Fruit fly (Drosophila melanogaster) whole organism, prepupa: ENCODE results near the gene rux.

ENCODE experiments used
- Blimp-1 ChIP-seq: fragments of 200-800 bp; sonication (Bioruptor generic); optimal IDR thresholded peaks from 3 replicates; lab custom pipeline; 2017; ENCODE audit warnings: missing biosample characterization, missing genetic modification characterization, mild to moderate bottlenecking, moderate library complexity, missing genetic modification reagents
- CG10631 ChIP-seq: fragments of 200-800 bp; sonication (Bioruptor generic); optimal IDR thresholded peaks from 2 replicates; lab custom pipeline; 2016; ENCODE audit warnings: missing biosample characterization, missing genetic modification characterization
- CG10669 ChIP-seq: fragments of 200-800 bp; sonication (Bioruptor generic); optimal IDR thresholded peaks from 3 replicates; lab custom pipeline; 2018; ENCODE audit warnings: missing biosample characterization, mild to moderate bottlenecking, missing genetic modification characterization, moderate library complexity
- CG11294 ChIP-seq: fragments of 200-800 bp; sonication (Bioruptor generic); IDR thresholded peaks from 2 replicates; pipeline ENCODE4 v1.3.6; 2022; ENCODE audit warnings: missing biosample characterization, missing genetic modification characterization
- CG11902 ChIP-seq: fragments of 200-800 bp; sonication (Bioruptor generic); optimal IDR thresholded peaks from 3 replicates; lab custom pipeline; 2016; ENCODE audit warnings: missing biosample characterization, missing genetic modification characterization
- CG15336 ChIP-seq: fragments of 200-800 bp; sonication (Bioruptor generic); IDR thresholded peaks from 2 replicates; pipeline ENCODE4 v1.3.6; 2022; ENCODE audit warnings: missing biosample characterization, missing genetic modification characterization
- CG1621 ChIP-seq: fragments of 200-800 bp; sonication (Bioruptor generic); optimal IDR thresholded peaks from 3 replicates; lab custom pipeline; 2018; ENCODE audit warnings: missing biosample characterization, mild to moderate bottlenecking, missing genetic modification characterization
- CG16779 ChIP-seq: fragments of 200-800 bp; sonication (Bioruptor generic); optimal IDR thresholded peaks from 3 replicates; lab custom pipeline; 2017; ENCODE audit warnings: missing biosample characterization, mild to moderate bottlenecking, missing genetic modification characterization
- CG3032 ChIP-seq: fragments of 200-800 bp; optimal IDR thresholded peaks from 2 replicates; lab custom pipeline; 2019; ENCODE audit warnings: missing biosample characterization, mild to moderate bottlenecking, missing genetic modification characterization, moderate library complexity
- CG31627 ChIP-seq: fragments of 200-800 bp; sonication (Bioruptor generic); optimal IDR thresholded peaks from 3 replicates; lab custom pipeline; 2016; ENCODE audit warnings: missing biosample characterization, missing genetic modification characterization
- CG32006 ChIP-seq: fragments of 200-800 bp; sonication (Bioruptor generic); optimal IDR thresholded peaks from 3 replicates; lab custom pipeline; 2017; ENCODE audit warnings: missing biosample characterization, mild to moderate bottlenecking, missing genetic modification characterization
- CG3919 ChIP-seq: fragments of 200-800 bp; sonication (Bioruptor generic); optimal IDR thresholded peaks from 3 replicates; lab custom pipeline; 2016; ENCODE audit warnings: missing biosample characterization, missing genetic modification characterization
- CG4318 ChIP-seq: fragments of 200-800 bp; sonication (Bioruptor generic); optimal IDR thresholded peaks from 3 replicates; lab custom pipeline; 2017; ENCODE audit warnings: missing biosample characterization, mild to moderate bottlenecking, missing genetic modification characterization
- CG6163 ChIP-seq: fragments of 200-800 bp; sonication (Bioruptor generic); IDR thresholded peaks from 3 replicates; pipeline ENCODE4 v1.3.6; 2022; ENCODE audit warnings: missing biosample characterization, missing genetic modification characterization
- CG6276 ChIP-seq: fragments of 200-800 bp; sonication (Bioruptor generic); optimal IDR thresholded peaks from 2 replicates; lab custom pipeline; 2017; ENCODE audit warnings: missing biosample characterization, mild to moderate bottlenecking, missing genetic modification characterization
- CG6792 ChIP-seq: fragments of 200-800 bp; sonication (Bioruptor generic); optimal IDR thresholded peaks from 3 replicates; lab custom pipeline; 2016; ENCODE audit warnings: missing biosample characterization, missing genetic modification characterization
- CG6808 ChIP-seq: fragments of 200-800 bp; sonication (Bioruptor generic); optimal IDR thresholded peaks from 3 replicates; lab custom pipeline; 2017; ENCODE audit warnings: missing biosample characterization, missing genetic modification characterization, mild to moderate bottlenecking, moderate library complexity, missing genetic modification reagents
- CG7368 ChIP-seq: fragments of 200-800 bp; sonication (Bioruptor generic); optimal IDR thresholded peaks from 3 replicates; lab custom pipeline; 2016; ENCODE audit warnings: missing biosample characterization, missing genetic modification characterization
- CG8119 ChIP-seq: fragments of 200-800 bp; sonication (Bioruptor generic); IDR thresholded peaks from 3 replicates; pipeline ENCODE4 v1.3.6; 2022; ENCODE audit warnings: missing biosample characterization, missing genetic modification characterization
- CG8319 ChIP-seq: fragments of 200-800 bp; sonication (Bioruptor generic); optimal IDR thresholded peaks from 3 replicates; lab custom pipeline; 2016; ENCODE audit warnings: missing biosample characterization, missing genetic modification characterization
- CG8632 ChIP-seq: fragments of 200-800 bp; sonication (Bioruptor generic); optimal IDR thresholded peaks from 3 replicates; lab custom pipeline; 2016; ENCODE audit warnings: missing biosample characterization, missing genetic modification characterization
- Eip75B ChIP-seq: fragments of 200-800 bp; sonication (Bioruptor generic); optimal IDR thresholded peaks from 3 replicates; lab custom pipeline; 2016; ENCODE audit warnings: missing biosample characterization, missing genetic modification characterization
- Eip78C ChIP-seq: fragments of 200-800 bp; sonication (Bioruptor generic); peaks from one replicate; lab custom pipeline; 2016; ENCODE audit warnings: missing biosample characterization, missing genetic modification characterization
- Eip93F ChIP-seq: fragments of 200-800 bp; sonication (Bioruptor generic); optimal IDR thresholded peaks from 2 replicates; lab custom pipeline; 2016; ENCODE audit warnings: missing biosample characterization, mild to moderate bottlenecking, missing genetic modification characterization
- Ets21C ChIP-seq: fragments of 200-800 bp; sonication (Bioruptor generic); optimal IDR thresholded peaks from 3 replicates; lab custom pipeline; 2016; ENCODE audit warnings: missing biosample characterization, missing genetic modification characterization
- Ets96B ChIP-seq: fragments of 200-800 bp; optimal IDR thresholded peaks from 2 replicates; lab custom pipeline; 2019; ENCODE audit warnings: missing biosample characterization, mild to moderate bottlenecking, missing genetic modification characterization, moderate library complexity
- Gug ChIP-seq: fragments of 200-800 bp; sonication (Bioruptor generic); IDR thresholded peaks from 2 replicates; pipeline ENCODE4 v1.3.6; 2022; ENCODE audit warnings: missing biosample characterization, missing genetic modification characterization
- Hr38 ChIP-seq: sonication (Bioruptor generic); optimal IDR thresholded peaks from 2 replicates; lab custom pipeline; 2016; ENCODE audit warnings: missing biosample characterization, missing genetic modification characterization
- Hr39 ChIP-seq: fragments of 200-800 bp; sonication (Bioruptor generic); optimal IDR thresholded peaks from 2 replicates; lab custom pipeline; 2016; ENCODE audit warnings: missing biosample characterization, missing genetic modification characterization
- Hr4 ChIP-seq: fragments of 200-800 bp; sonication (Bioruptor generic); optimal IDR thresholded peaks from 3 replicates; lab custom pipeline; 2016; ENCODE audit warnings: missing biosample characterization, missing genetic modification characterization
- Lpt ChIP-seq: fragments of 200-800 bp; sonication (Bioruptor generic); optimal IDR thresholded peaks from 3 replicates; lab custom pipeline; 2016; ENCODE audit warnings: missing biosample characterization, missing genetic modification characterization
- OdsH ChIP-seq: fragments of 200-800 bp; sonication (Bioruptor generic); optimal IDR thresholded peaks from 3 replicates; lab custom pipeline; 2016; ENCODE audit warnings: missing biosample characterization, missing genetic modification characterization
- Smox ChIP-seq: fragments of 200-800 bp; sonication (Bioruptor generic); optimal IDR thresholded peaks from 3 replicates; lab custom pipeline; 2016; ENCODE audit warnings: missing biosample characterization, missing genetic modification characterization
- Sox102F ChIP-seq: fragments of 200-800 bp; sonication (Bioruptor generic); optimal IDR thresholded peaks from 2 replicates; lab custom pipeline; 2016; ENCODE audit warnings: missing biosample characterization, mild to moderate bottlenecking, missing genetic modification characterization
- Sox14 ChIP-seq: fragments of 200-800 bp; sonication (Bioruptor generic); optimal IDR thresholded peaks from 3 replicates; lab custom pipeline; 2016; ENCODE audit warnings: missing biosample characterization, missing genetic modification characterization
- Sox15 ChIP-seq: fragments of 200-800 bp; sonication (Bioruptor generic); optimal IDR thresholded peaks from 3 replicates; lab custom pipeline; 2016; ENCODE audit warnings: missing biosample characterization, missing genetic modification characterization
- acj6 ChIP-seq: fragments of 200-800 bp; sonication (Bioruptor generic); optimal IDR thresholded peaks from 3 replicates; lab custom pipeline; 2016; ENCODE audit warnings: missing biosample characterization, missing genetic modification characterization
- dac ChIP-seq: fragments of 200-800 bp; sonication (Bioruptor generic); optimal IDR thresholded peaks from 2 replicates; lab custom pipeline; 2017; ENCODE audit warnings: missing biosample characterization, mild to moderate bottlenecking, missing genetic modification characterization
- eg ChIP-seq: fragments of 200-800 bp; sonication (Bioruptor generic); IDR thresholded peaks from 3 replicates; pipeline ENCODE4 v1.3.6; 2022; ENCODE audit warnings: missing biosample characterization, missing genetic modification characterization
- esn ChIP-seq: fragments of 200-800 bp; sonication (Bioruptor generic); optimal IDR thresholded peaks from 2 replicates; lab custom pipeline; 2016; ENCODE audit warnings: missing biosample characterization, mild to moderate bottlenecking, missing genetic modification characterization, moderate library complexity
- fd59A ChIP-seq: fragments of 200-800 bp; sonication (Bioruptor generic); optimal IDR thresholded peaks from 2 replicates; lab custom pipeline; 2017; ENCODE audit warnings: missing biosample characterization, mild to moderate bottlenecking, missing genetic modification characterization, missing genetic modification reagents
- fd85E ChIP-seq: fragments of 200-800 bp; sonication (Bioruptor generic); optimal IDR thresholded peaks from 3 replicates; lab custom pipeline; 2016; ENCODE audit warnings: missing biosample characterization, missing genetic modification characterization
- lz ChIP-seq: fragments of 200-800 bp; sonication (Bioruptor generic); optimal IDR thresholded peaks from 3 replicates; lab custom pipeline; 2016; ENCODE audit warnings: missing biosample characterization, missing genetic modification characterization
- net ChIP-seq: fragments of 200-800 bp; sonication (Bioruptor generic); optimal IDR thresholded peaks from 3 replicates; lab custom pipeline; 2016; ENCODE audit warnings: missing biosample characterization, missing genetic modification characterization
- salr ChIP-seq, 2 experiments: fragments of 200-800 bp; sonication (Bioruptor generic); optimal IDR thresholded peaks; 3 replicates each; lab custom pipeline; 2016 to 2018; ENCODE audit warnings: missing biosample characterization in 2 of 2, missing genetic modification characterization in 2 of 2, mild to moderate bottlenecking in 1 of 2
- spab ChIP-seq: fragments of 200-800 bp; sonication (Bioruptor generic); optimal IDR thresholded peaks from 2 replicates; lab custom pipeline; 2017; ENCODE audit warnings: missing biosample characterization, mild to moderate bottlenecking, missing genetic modification characterization, missing genetic modification reagents
- ss ChIP-seq, 2 experiments: fragments of 200-800 bp; sonication (Bioruptor generic); optimal IDR thresholded peaks; 2 replicates in 1 of 2; 3 replicates in 1 of 2; lab custom pipeline; 2017 to 2018; ENCODE audit warnings: mild to moderate bottlenecking in 2 of 2, missing biosample characterization in 2 of 2, missing genetic modification characterization in 2 of 2, moderate library complexity in 1 of 2
- svp ChIP-seq: fragments of 200-800 bp; sonication (Bioruptor generic); peaks from one replicate; lab custom pipeline; 2016; ENCODE audit warnings: missing biosample characterization, missing genetic modification characterization
- topi ChIP-seq: fragments of 200-800 bp; sonication (Bioruptor generic); optimal IDR thresholded peaks from 3 replicates; lab custom pipeline; 2016; ENCODE audit warnings: missing biosample characterization, missing genetic modification characterization
- vri ChIP-seq: fragments of 200-800 bp; sonication (Bioruptor generic); optimal IDR thresholded peaks from 3 replicates; lab custom pipeline; 2016; ENCODE audit warnings: missing biosample characterization, mild to moderate bottlenecking, missing genetic modification characterization

The rux gene

dm6 chrX:6032826-6033225 is 4.8 kb downstream of the rux start:
- TF ChIP-seq CG11294 (GFP tag; lab: Robert Waterston, UW) = no peak
- no peak for TF ChIP-seq Ets96B (tag; lab: Kevin White, UChicago)
- TF ChIP-seq CG8319 (GFP tag; lab: Kevin White, UChicago) = no peak
- no peak for TF ChIP-seq acj6 (GFP tag; lab: Kevin White, UChicago)
- no peak for TF ChIP-seq CG6808 (GFP tag; lab: Kevin White, UChicago)
- no peak for TF ChIP-seq CG6792 (GFP tag; lab: Kevin White, UChicago)

- TF ChIP-seq topi (GFP tag; lab: Kevin White, UChicago) (peak; percentile 66), salr (GFP tag; optimal IDR thresholded peaks at IDR 0.05; lab: Kevin White, UChicago) (no peak), Blimp-1 (no peak), Smox (GFP tag; lab: Kevin White, UChicago) (peak; percentile 46), fd59A (GFP tag; lab: Kevin White, UChicago) (peak; percentile 5), Sox102F (GFP tag; lab: Kevin White, UChicago) (peak; percentile 49), Eip78C (GFP tag; lab: Kevin White, UChicago) (peak; percentile 84), eg (GFP tag; lab: Robert Waterston, UW) (no peak), Sox14 (GFP tag; lab: Kevin White, UChicago) (peak; percentile 31), CG10631 (GFP tag; lab: Kevin White, UChicago) (peak; percentile 35), CG32006 (GFP tag; lab: Kevin White, UChicago) (no peak), CG8632 (GFP tag; lab: Kevin White, UChicago) (peak; percentile 21), Ets21C (GFP tag; lab: Kevin White, UChicago) (peak; percentile 28), CG1621 (tag; lab: Kevin White, UChicago) (peak; percentile 38), Eip93F (GFP tag; lab: Kevin White, UChicago) (no peak), spab (peak; percentile 33), CG8119 (no peak), CG4318 (GFP tag; lab: Kevin White, UChicago) (no peak), Hr4 (no peak), fd85E (GFP tag; lab: Kevin White, UChicago) (no peak), lz (GFP tag; lab: Kevin White, UChicago) (peak; percentile 52), Hr39 (GFP tag; lab: Kevin White, UChicago) (peak; percentile 58), CG6163 (GFP tag; lab: Robert Waterston, UW) (peak; percentile 56), vri (GFP tag; lab: Kevin White, UChicago) (peak; percentile 46), Sox15 (peak; percentile 5), CG3919 (GFP tag; lab: Kevin White, UChicago) (peak; percentile 36), Eip75B (GFP tag; lab: Kevin White, UChicago) (peak; percentile 30), net (GFP tag; lab: Kevin White, UChicago) (peak; percentile 2), CG6276 (no peak), esn (peak; percentile 70), Gug (GFP tag; lab: Robert Waterston, UW) (no peak), acj6 (GFP tag; lab: Kevin White, UChicago) (peak; percentile 42), OdsH (no peak), CG31627 (GFP tag; lab: Kevin White, UChicago) (peak; percentile 59), CG15336 (GFP tag; lab: Robert Waterston, UW) (no peak), Lpt (GFP tag; lab: Kevin White, UChicago) (no peak), svp (GFP tag; lab: Kevin White, UChicago) (peak; percentile 79), ss (GFP tag; optimal IDR thresholded peaks at IDR 0.05; lab: Kevin White, UChicago) (peak in 1 of 2 experiments; percentile 42), dac (GFP tag; lab: Kevin White, UChicago) (no peak), CG7368 (peak; percentile 28), CG11294 (GFP tag; lab: Robert Waterston, UW) (no peak), CG6808 (GFP tag; lab: Kevin White, UChicago) (peak; percentile 50), CG3032 (peak; percentile 39), CG11902 (GFP tag; lab: Kevin White, UChicago) (peak; percentile 27), CG6792 (GFP tag; lab: Kevin White, UChicago) (peak; percentile 50), CG10669 (GFP tag; lab: Kevin White, UChicago) (peak; percentile 47), Hr38 (GFP tag; lab: Kevin White, UChicago) (no peak), Ets96B (tag; lab: Kevin White, UChicago) (peak; percentile 26), CG16779 (tag; lab: Kevin White, UChicago) (no peak)
Measured at dm6 chrX:6031692-6032091, 5.9 kb downstream of the rux start.
